Worm (Caenorhabditis elegans) whole organism, young adult: Measurements from ENCODE around the gene pigk-1.

Experiments
- B0261.1 ChIP-seq: sonication (generic microtip); optimal IDR thresholded peaks from 2 replicates; lab custom pipeline; 2016; ENCODE audit warnings: mild to moderate bottlenecking, missing genetic modification characterization, moderate library complexity, missing compliant biosample characterization
- B0336.3 ChIP-seq: fragments of 200-800 bp; sonication (Bioruptor generic); IDR thresholded peaks from 2 replicates; pipeline ENCODE4 v1.3.6; 2022; ENCODE audit warnings: missing genetic modification characterization, missing compliant biosample characterization
- F10E7.11 ChIP-seq: sonication (generic microtip); optimal IDR thresholded peaks from 2 replicates; lab custom pipeline; 2017; ENCODE audit warnings: mild to moderate bottlenecking, missing genetic modification characterization, moderate library complexity, missing compliant biosample characterization
- F22D6.2 ChIP-seq: sonication (generic microtip); optimal IDR thresholded peaks from 2 replicates; lab custom pipeline; 2016; ENCODE audit warnings: mild to moderate bottlenecking, missing genetic modification characterization, missing compliant biosample characterization
- F33H1.4 ChIP-seq: fragments of 200-800 bp; sonication (Bioruptor generic); IDR thresholded peaks from 2 replicates; pipeline ENCODE4 v1.3.6; 2022; ENCODE audit warnings: missing genetic modification reagents, missing genetic modification characterization, missing compliant biosample characterization
- F37B4.10 ChIP-seq: fragments of 200-800 bp; sonication (Bioruptor generic); IDR thresholded peaks from 2 replicates; pipeline ENCODE4 v1.3.6; 2022; ENCODE audit warnings: missing genetic modification characterization, missing compliant biosample characterization
- K11D2.4 ChIP-seq: fragments of 200-800 bp; sonication (Bioruptor generic); IDR thresholded peaks from 2 replicates; pipeline ENCODE4 v1.3.6; 2022; ENCODE audit warnings: missing genetic modification reagents, missing genetic modification characterization, missing compliant biosample characterization
- T07F8.4 ChIP-seq: sonication (generic microtip); optimal IDR thresholded peaks from 2 replicates; lab custom pipeline; 2016; ENCODE audit warnings: mild to moderate bottlenecking, missing genetic modification characterization, moderate library complexity, missing compliant biosample characterization
- Y53G8AR.9 ChIP-seq: fragments of 200-800 bp; sonication (Bioruptor generic); conservative IDR thresholded peaks from 2 replicates; pipeline ENCODE4 v1.3.6; 2022; ENCODE audit warnings: missing genetic modification reagents, missing genetic modification characterization, missing compliant biosample characterization
- attf-3 ChIP-seq: fragments of 200-800 bp; sonication (Bioruptor generic); conservative IDR thresholded peaks from 2 replicates; pipeline ENCODE4 v1.3.6; 2022; ENCODE audit warnings: missing genetic modification reagents, missing genetic modification characterization, missing compliant biosample characterization
- bed-1 ChIP-seq: fragments of 200-800 bp; sonication (Bioruptor generic); IDR thresholded peaks from 2 replicates; pipeline ENCODE4 v1.3.6; 2022; ENCODE audit warnings: missing genetic modification reagents, missing genetic modification characterization, missing compliant biosample characterization
- bed-2 ChIP-seq: fragments of 200-800 bp; sonication (Bioruptor generic); IDR thresholded peaks from 2 replicates; pipeline ENCODE4 v1.3.6; 2022; ENCODE audit warnings: missing genetic modification reagents, missing genetic modification characterization, missing compliant biosample characterization
- ccch-3 ChIP-seq: fragments of 200-800 bp; sonication (Bioruptor generic); optimal IDR thresholded peaks from 2 replicates; lab custom pipeline; 2018; ENCODE audit warnings: mild to moderate bottlenecking, missing genetic modification characterization, missing compliant biosample characterization
- ceh-100 ChIP-seq: fragments of 200-800 bp; sonication (Bioruptor generic); IDR thresholded peaks from 2 replicates; pipeline ENCODE4 v1.3.6; 2022; ENCODE audit warnings: missing genetic modification reagents, missing genetic modification characterization, missing compliant biosample characterization
- ceh-27 ChIP-seq: fragments of 200-800 bp; sonication (Bioruptor generic); optimal IDR thresholded peaks from 2 replicates; lab custom pipeline; 2018; ENCODE audit warnings: mild to moderate bottlenecking, missing genetic modification characterization, moderate library complexity, missing compliant biosample characterization
- ceh-79 ChIP-seq: sonication (generic microtip); optimal IDR thresholded peaks from 2 replicates; lab custom pipeline; 2017; ENCODE audit warnings: mild to moderate bottlenecking, missing genetic modification characterization, missing compliant biosample characterization
- die-1 ChIP-seq: sonication (generic microtip); optimal IDR thresholded peaks from 2 replicates; lab custom pipeline; 2016; ENCODE audit warnings: missing genotype, mild to moderate bottlenecking, missing genetic modification characterization, missing compliant biosample characterization
- dpff-1 ChIP-seq: sonication (generic microtip); optimal IDR thresholded peaks from 2 replicates; lab custom pipeline; 2017; ENCODE audit warnings: mild to moderate bottlenecking, missing genetic modification characterization, missing compliant biosample characterization
- egl-18 ChIP-seq: fragments of 200-800 bp; sonication (Bioruptor generic); IDR thresholded peaks from 2 replicates; pipeline ENCODE4 v1.3.6; 2022; ENCODE audit warnings: missing genetic modification reagents, missing genetic modification characterization, missing compliant biosample characterization
- him-1 ChIP-seq: sonication (generic microtip); optimal IDR thresholded peaks from 2 replicates; lab custom pipeline; 2016; ENCODE audit warnings: missing genotype, missing genetic modification reagents, missing genetic modification characterization, missing compliant biosample characterization
- hlh-12 ChIP-seq: sonication (generic microtip); optimal IDR thresholded peaks from 2 replicates; lab custom pipeline; 2016; ENCODE audit warnings: missing genetic modification characterization, missing compliant biosample characterization
- hrde-1 ChIP-seq: sonication (generic microtip); optimal IDR thresholded peaks from 2 replicates; lab custom pipeline; 2016; ENCODE audit warnings: missing genetic modification characterization, mild to moderate bottlenecking, missing compliant biosample characterization, moderate library complexity, missing genotype, missing genetic modification reagents, borderline replicate concordance
- let-526 ChIP-seq: fragments of 200-800 bp; sonication (Bioruptor generic); IDR thresholded peaks from 2 replicates; pipeline ENCODE4 v1.3.6; 2022; ENCODE audit warnings: missing genetic modification reagents, missing genetic modification characterization, missing compliant biosample characterization
- lsl-1 ChIP-seq: fragments of 200-800 bp; sonication (Bioruptor generic); optimal IDR thresholded peaks from 2 replicates; lab custom pipeline; 2018; ENCODE audit warnings: mild to moderate bottlenecking, missing genetic modification characterization, moderate library complexity, missing compliant biosample characterization
- lsy-27 ChIP-seq: sonication (generic microtip); optimal IDR thresholded peaks from 2 replicates; lab custom pipeline; 2017; ENCODE audit warnings: missing genetic modification characterization, mild to moderate bottlenecking, missing compliant biosample characterization, antibody characterized with exemption, missing genotype, borderline replicate concordance; ENCODE audit not compliant: insufficient read depth
- madf-10 ChIP-seq: sonication (generic microtip); optimal IDR thresholded peaks from 2 replicates; lab custom pipeline; 2016; ENCODE audit warnings: mild to moderate bottlenecking, missing genetic modification characterization, missing compliant biosample characterization
- madf-3 ChIP-seq: fragments of 200-800 bp; sonication (Bioruptor generic); IDR thresholded peaks from 2 replicates; pipeline ENCODE4 v1.3.6; 2022; ENCODE audit warnings: missing genetic modification reagents, missing genetic modification characterization, missing compliant biosample characterization
- madf-8 ChIP-seq: fragments of 200-800 bp; sonication (Bioruptor generic); conservative IDR thresholded peaks from 2 replicates; pipeline ENCODE4 v1.3.6; 2022; ENCODE audit warnings: missing genetic modification reagents, missing genetic modification characterization, missing compliant biosample characterization
- mcd-1 ChIP-seq: fragments of 200-800 bp; sonication (Bioruptor generic); IDR thresholded peaks from 2 replicates; pipeline ENCODE4 v1.3.6; 2022; ENCODE audit warnings: missing genetic modification reagents, missing genetic modification characterization, missing compliant biosample characterization
- mel-28 ChIP-seq: sonication (generic microtip); optimal IDR thresholded peaks from 2 replicates; lab custom pipeline; 2016; ENCODE audit warnings: borderline replicate concordance, mild to moderate bottlenecking, missing genetic modification characterization, missing compliant biosample characterization
- mes-4 ChIP-seq: sonication (generic microtip); optimal IDR thresholded peaks from 2 replicates; lab custom pipeline; 2016; ENCODE audit warnings: missing genotype, missing genetic modification characterization, missing compliant biosample characterization
- nhr-120 ChIP-seq: fragments of 200-800 bp; sonication (Bioruptor generic); IDR thresholded peaks from 2 replicates; pipeline ENCODE4 v1.3.6; 2022; ENCODE audit warnings: missing genetic modification characterization, missing compliant biosample characterization
- nhr-179 ChIP-seq: sonication (generic microtip); optimal IDR thresholded peaks from 2 replicates; lab custom pipeline; 2016; ENCODE audit warnings: mild to moderate bottlenecking, missing genetic modification characterization, missing compliant biosample characterization
- nhr-90 ChIP-seq: sonication (generic microtip); optimal IDR thresholded peaks from 2 replicates; lab custom pipeline; 2016; ENCODE audit warnings: missing genotype, mild to moderate bottlenecking, missing genetic modification characterization, missing compliant biosample characterization
- pha-4 ChIP-seq: fragments of 150-350 bp; sonication (generic microtip); optimal IDR thresholded peaks from 2 replicates; lab custom pipeline; 2014; ENCODE audit warnings: missing biosample characterization, missing genetic modification reagents, missing genetic modification characterization
- rec-8 ChIP-seq, 2 experiments: sonication (generic microtip); optimal IDR thresholded peaks; 2 replicates each; lab custom pipeline; 2016; ENCODE audit warnings: mild to moderate bottlenecking in 2 of 2, missing genetic modification characterization in 2 of 2, missing genetic modification reagents in 2 of 2, missing genotype in 2 of 2, missing biosample characterization in 1 of 2, missing compliant biosample characterization in 1 of 2, moderate library complexity in 1 of 2
- sea-2 ChIP-seq: fragments of 200-800 bp; sonication (Bioruptor generic); IDR thresholded peaks from 2 replicates; pipeline ENCODE4 v1.3.6; 2022; ENCODE audit warnings: missing genetic modification characterization, missing compliant biosample characterization
- tbx-9 ChIP-seq: sonication (generic microtip); optimal IDR thresholded peaks from 2 replicates; lab custom pipeline; 2016; ENCODE audit warnings: borderline replicate concordance, missing genetic modification characterization, inconsistent platforms, missing compliant biosample characterization
- tlf-1 ChIP-seq: fragments of 200-800 bp; sonication (Bioruptor generic); optimal IDR thresholded peaks from 2 replicates; lab custom pipeline; 2018; ENCODE audit warnings: mild to moderate bottlenecking, missing genetic modification characterization, missing compliant biosample characterization
- zfh-2 ChIP-seq: fragments of 200-800 bp; sonication (Bioruptor generic); conservative IDR thresholded peaks from 2 replicates; pipeline ENCODE4 v1.3.6; 2022; ENCODE audit warnings: missing genetic modification reagents, missing genetic modification characterization, missing compliant biosample characterization
- zim-3 ChIP-seq: sonication (generic microtip); optimal IDR thresholded peaks from 2 replicates; lab custom pipeline; 2017; ENCODE audit warnings: mild to moderate bottlenecking, missing genetic modification characterization, moderate library complexity, missing compliant biosample characterization
- ztf-18 ChIP-seq: sonication (generic microtip); optimal IDR thresholded peaks from 2 replicates; lab custom pipeline; 2016; ENCODE audit warnings: missing genotype, mild to moderate bottlenecking, missing genetic modification characterization, missing compliant biosample characterization
- ztf-22 ChIP-seq: fragments of 200-800 bp; sonication (Bioruptor generic); optimal IDR thresholded peaks from 2 replicates; lab custom pipeline; 2018; ENCODE audit warnings: mild to moderate bottlenecking, missing genetic modification characterization, moderate library complexity, missing compliant biosample characterization

The pigk-1 gene

DNA sequence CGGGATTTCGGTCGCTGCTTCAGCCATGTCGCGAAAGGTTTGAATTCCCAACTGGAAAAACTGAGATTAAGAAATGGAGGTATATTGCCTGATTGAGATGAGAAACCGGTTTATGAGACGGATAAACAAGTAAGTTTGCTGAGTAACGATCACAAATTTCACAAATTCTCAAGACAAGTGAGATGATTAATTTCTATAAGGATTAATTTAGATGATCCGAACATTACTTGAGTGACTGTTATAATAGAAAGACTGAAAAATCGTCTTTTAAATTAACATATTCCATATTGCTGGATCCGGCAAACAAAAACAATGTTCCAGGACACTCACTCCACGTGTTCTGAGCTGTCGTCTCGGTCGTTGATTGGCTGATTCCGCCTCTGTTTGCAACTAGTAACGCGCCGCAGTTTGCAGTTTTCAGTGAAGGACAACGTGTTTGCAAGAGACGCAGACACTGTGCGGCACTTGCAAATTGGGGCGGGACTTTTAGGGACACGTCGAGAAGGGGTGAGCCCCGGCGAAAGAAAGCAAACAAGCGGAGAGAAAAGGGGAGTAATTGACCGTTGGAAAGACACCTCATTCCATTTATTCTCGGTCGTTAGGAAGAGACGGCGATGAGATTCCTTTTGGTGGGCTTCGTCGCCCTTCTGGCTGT, 9.1 kb upstream of the pigk-1 start, which contains the start of the genes imp-2 and enpl-1 (continued):
- no peak for TF ChIP-seq T07F8.4
- TF ChIP-seq madf-3 (GFP tag; lab: Robert Waterston, UW), result peak; percentile 72; the same call in 1 of the 2 replicates
- TF ChIP-seq mes-4 (tag; lab: Kevin White, UChicago), result no peak
- no peak; the same call in 1 of the 2 replicates for TF ChIP-seq madf-8
- TF ChIP-seq lsl-1 (GFP tag; lab: Kevin White, UChicago), result peak; percentile 67
- TF ChIP-seq zfh-2 (GFP tag; lab: Robert Waterston, UW), result peak; percentile 97
- no peak for TF ChIP-seq nhr-179
- no peak for TF ChIP-seq attf-3 (GFP tag; lab: Robert Waterston, UW)
- TF ChIP-seq egl-18 (GFP tag; lab: Robert Waterston, UW), result no peak
- TF ChIP-seq F37B4.10 (GFP tag; lab: Robert Waterston, UW), result no peak
- TF ChIP-seq hlh-12 (tag; lab: Kevin White, UChicago), result no peak
- no peak for TF ChIP-seq bed-2
- TF ChIP-seq ceh-79 (tag; lab: Kevin White, UChicago), result no peak
- TF ChIP-seq ceh-100 (GFP tag; lab: Robert Waterston, UW), result peak; percentile 77
- peak; percentile 12 for TF ChIP-seq die-1 (tag; lab: Kevin White, UChicago)
- TF ChIP-seq mcd-1 (GFP tag; lab: Robert Waterston, UW), result peak; percentile 82
- peak; percentile 76 for TF ChIP-seq ztf-18
- peak; percentile 63 for TF ChIP-seq F33H1.4 (GFP tag; lab: Robert Waterston, UW)
- no peak for TF ChIP-seq hrde-1
- TF ChIP-seq lsy-27 (tag; lab: Kevin White, UChicago), result no peak
- peak; percentile 77 for TF ChIP-seq madf-10 (tag; lab: Kevin White, UChicago)
- no peak for TF ChIP-seq F10E7.11 (tag; lab: Kevin White, UChicago)
- TF ChIP-seq ccch-3, result no peak
- TF ChIP-seq ceh-27 (GFP tag; lab: Kevin White, UChicago), result peak; percentile 88
- TF ChIP-seq bed-1, result no peak
- peak; percentile 40; the same call in 1 of the 2 replicates for TF ChIP-seq let-526
- TF ChIP-seq nhr-120 (GFP tag; lab: Robert Waterston, UW), result no peak
- no peak for TF ChIP-seq rec-8 (tag; optimal IDR thresholded peaks at IDR 0.05; lab: Kevin White, UChicago)
- TF ChIP-seq zim-3 (tag; lab: Kevin White, UChicago), result no peak
- TF ChIP-seq B0261.1, result no peak
- peak; percentile 83 for TF ChIP-seq B0336.3 (GFP tag; lab: Robert Waterston, UW)
- TF ChIP-seq dpff-1 (tag; lab: Kevin White, UChicago), result no peak

DNA sequence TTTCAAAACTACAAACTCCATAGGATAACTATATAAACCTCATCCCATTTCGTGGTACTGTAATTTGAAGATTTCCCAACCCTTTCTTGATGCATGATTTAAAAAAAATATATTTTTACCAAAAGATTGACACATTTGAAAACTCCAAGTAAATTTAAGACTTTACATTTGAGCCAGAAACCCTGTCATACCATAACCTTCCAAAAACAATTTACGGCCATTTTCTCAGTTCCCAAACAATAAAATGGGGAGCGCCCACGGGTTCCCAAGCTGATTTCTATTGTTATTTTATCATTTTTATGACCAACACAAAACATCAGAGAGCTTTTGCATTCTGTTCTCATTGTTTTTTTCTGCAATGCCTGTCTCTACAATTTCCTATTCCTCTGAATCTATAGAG, 2.8 kb upstream of the pigk-1 start, which contains the start of gene clc-9:
TSS of gene clc-9 (plus strand) at position 301 of the 400 bp plus-strand sequence.
- no peak for TF ChIP-seq ztf-22 (GFP tag; lab: Kevin White, UChicago)
- no peak for TF ChIP-seq tlf-1 (GFP tag; lab: Kevin White, UChicago)
- no peak for TF ChIP-seq nhr-90
- TF ChIP-seq madf-3 (GFP tag; lab: Robert Waterston, UW), result no peak
- no peak for TF ChIP-seq tbx-9
- no peak for TF ChIP-seq F22D6.2
- TF ChIP-seq K11D2.4 (GFP tag; lab: Robert Waterston, UW), result no peak
- no peak for TF ChIP-seq sea-2 (GFP tag; lab: Robert Waterston, UW)
- TF ChIP-seq Y53G8AR.9 (GFP tag; lab: Robert Waterston, UW), result no peak
- no peak for TF ChIP-seq pha-4 (tag; lab: Kevin White, UChicago)
- TF ChIP-seq mel-28, result no peak
- no peak for TF ChIP-seq him-1 (tag; lab: Kevin White, UChicago)
- TF ChIP-seq, all 124 proteins: peak for 0
